Worm (Caenorhabditis elegans): ENCODE results near the gene cutl-21.

The cutl-21 gene

ce11 chrX:974499-975235 lies 29.5 kb upstream of the cutl-21 start, which contains the start of gene vps-45 (continued):
- TF ChIP-seq ceh-2 (tag; optimal IDR thresholded peaks at IDR 0.05) (no peak), lim-6 (tag; optimal IDR thresholded peaks at IDR 0.05) (no peak), T23F11.4 (GFP tag; optimal IDR thresholded peaks at IDR 0.05) (no peak), ref-2 (tag; optimal IDR thresholded peaks at IDR 0.05) (peak; percentile 56), ceh-9 (tag; optimal IDR thresholded peaks at IDR 0.05) (no peak), pat-9 (tag; optimal IDR thresholded peaks at IDR 0.05) (no peak), mec-3 (tag; optimal IDR thresholded peaks at IDR 0.05; ENCODE audit: borderline replicate concordance) (no peak), C38D4.7 (GFP tag; optimal IDR thresholded peaks at IDR 0.05) (no peak), ceh-34 (tag; optimal IDR thresholded peaks at IDR 0.05) (no peak), ceh-18 (tag; optimal IDR thresholded peaks at IDR 0.05) (peak; percentile 14), madf-2 (tag; optimal IDR thresholded peaks at IDR 0.05) (no peak), rnt-1 (tag; optimal IDR thresholded peaks at IDR 0.05) (no peak), C08G9.2 (tag; optimal IDR thresholded peaks at IDR 0.05) (no peak), ceh-22 (tag; optimal IDR thresholded peaks at IDR 0.05) (no peak), ets-4 (tag; optimal IDR thresholded peaks at IDR 0.05) (peak; percentile 15), syd-9 (tag; optimal IDR thresholded peaks at IDR 0.05) (no peak), dve-1 (tag; optimal IDR thresholded peaks at IDR 0.05) (no peak), K02D7.2 (tag; optimal IDR thresholded peaks at IDR 0.05) (no peak), lin-11 (tag; optimal IDR thresholded peaks at IDR 0.05) (no peak), ama-1 (optimal IDR thresholded peaks at IDR 0.05) (no peak)

DNA sequence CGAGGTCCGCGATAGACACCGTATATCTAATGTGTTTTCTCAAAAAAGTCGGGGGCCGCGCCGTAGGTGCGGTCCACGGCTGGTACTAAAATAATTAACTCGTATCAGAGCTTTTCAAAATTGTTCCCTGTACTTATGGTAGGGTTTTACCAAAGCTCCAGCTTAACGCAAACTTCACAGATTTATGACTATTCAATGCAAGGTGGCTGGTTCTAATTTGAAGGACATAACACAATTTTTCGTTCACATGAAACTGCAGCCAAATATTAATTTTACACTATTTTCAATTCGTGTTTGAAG lies 29.0 kb upstream of the cutl-21 start:
- TF ChIP-seq gmeb-2 (tag; optimal IDR thresholded peaks at IDR 0.05), result no peak
- TF ChIP-seq elt-4 (tag; optimal IDR thresholded peaks at IDR 0.05), result no peak
- no peak for TF ChIP-seq hlh-13 (GFP tag; optimal IDR thresholded peaks at IDR 0.05)
- TF ChIP-seq ref-2 (tag; optimal IDR thresholded peaks at IDR 0.05), result no peak
- TF ChIP-seq pat-9 (tag; optimal IDR thresholded peaks at IDR 0.05), result no peak
- no peak for TF ChIP-seq nhr-11 (tag; optimal IDR thresholded peaks at IDR 0.05)
- no peak for TF ChIP-seq syd-9 (tag; optimal IDR thresholded peaks at IDR 0.05)
- no peak for TF ChIP-seq K09A11.1 (tag; optimal IDR thresholded peaks at IDR 0.05; ENCODE audit: insufficient read depth)
- no peak for TF ChIP-seq ceh-14 (tag; optimal IDR thresholded peaks at IDR 0.05)
- no peak for TF ChIP-seq rnt-1 (tag; optimal IDR thresholded peaks at IDR 0.05)

DNA sequence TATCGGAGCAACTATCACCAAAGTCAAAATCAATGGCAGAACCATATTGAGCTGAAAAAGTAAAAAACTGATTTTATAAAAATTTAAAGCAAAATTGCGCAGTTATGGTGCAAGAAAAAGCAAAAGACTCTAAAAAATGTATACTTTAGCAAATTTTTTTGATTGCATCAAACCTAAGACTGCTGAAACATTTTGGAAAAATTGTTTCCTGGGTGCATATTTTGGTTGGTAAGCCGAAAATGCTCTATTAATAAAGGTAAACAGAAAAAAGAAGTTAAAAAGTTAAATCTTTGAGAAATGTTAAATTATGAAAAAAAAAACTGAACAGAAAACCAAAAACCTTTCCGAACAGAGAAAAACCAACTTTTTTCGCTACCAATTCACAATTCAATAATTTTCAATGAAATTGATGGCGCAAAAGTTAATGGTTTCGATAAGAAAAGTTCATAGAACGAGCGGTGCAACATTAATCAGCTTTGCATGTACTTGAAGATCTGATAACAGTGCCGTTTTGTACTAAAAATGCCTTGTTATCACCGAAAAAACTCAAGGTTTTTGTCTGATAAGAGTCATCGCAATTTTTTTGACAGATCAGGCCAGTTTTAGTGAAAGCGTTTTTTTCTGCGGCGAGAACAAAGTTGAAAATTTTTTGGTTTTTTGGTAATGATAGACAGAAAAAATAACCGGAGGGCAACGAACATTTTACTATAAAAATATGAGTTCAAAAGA lies 26.0 kb upstream of the cutl-21 start, which contains the start of gene abhd-3.2:
Gene abhd-3.2 (minus strand): TSS at position 51 of the 729 bp plus-strand sequence.
- TF ChIP-seq ceh-6 (GFP tag; optimal IDR thresholded peaks at IDR 0.05) (no peak), elt-2 (tag; optimal IDR thresholded peaks at IDR 0.05) (peak; percentile 95)

- TF ChIP-seq ama-1 (optimal IDR thresholded peaks at IDR 0.05) (no peak), C38D4.7 (GFP tag; optimal IDR thresholded peaks at IDR 0.05) (no peak), ceh-2 (tag; optimal IDR thresholded peaks at IDR 0.05) (no peak), hlh-15 (tag; optimal IDR thresholded peaks at IDR 0.05) (no peak), pros-1 (tag; optimal IDR thresholded peaks at IDR 0.05) (no peak), odd-2 (tag; optimal IDR thresholded peaks at IDR 0.05) (no peak), K09A11.1 (tag; optimal IDR thresholded peaks at IDR 0.05; ENCODE audit: insufficient read depth) (no peak), unc-3 (GFP tag; conservative IDR thresholded peaks at IDR 0.05) (no peak), unc-3 (tag; optimal IDR thresholded peaks at IDR 0.05) (no peak), sox-4 (tag; optimal IDR thresholded peaks at IDR 0.05) (no peak), ref-2 (tag; optimal IDR thresholded peaks at IDR 0.05) (no peak), ceh-30 (tag; optimal IDR thresholded peaks at IDR 0.05) (no peak), zip-5 (tag; optimal IDR thresholded peaks at IDR 0.05) (no peak), hlh-30 (tag; optimal IDR thresholded peaks at IDR 0.05; ENCODE audit: insufficient read depth) (no peak), T23F11.4 (GFP tag; optimal IDR thresholded peaks at IDR 0.05) (no peak), che-1 (tag; optimal IDR thresholded peaks at IDR 0.05) (no peak), sdc-2 (tag; optimal IDR thresholded peaks at IDR 0.05) (no peak), unc-55 (GFP tag; optimal IDR thresholded peaks at IDR 0.05) (no peak), elt-2 (tag; optimal IDR thresholded peaks at IDR 0.05) (no peak)
Measured at ce11 chrX:980252-981009, 23.7 kb upstream of the cutl-21 start, which contains the start of gene C44C1.1. Gene C44C1.1 (plus strand): TSS chrX:980776.
